Worm (Caenorhabditis elegans): ENCODE data around the gene nhl-1.

DNA sequence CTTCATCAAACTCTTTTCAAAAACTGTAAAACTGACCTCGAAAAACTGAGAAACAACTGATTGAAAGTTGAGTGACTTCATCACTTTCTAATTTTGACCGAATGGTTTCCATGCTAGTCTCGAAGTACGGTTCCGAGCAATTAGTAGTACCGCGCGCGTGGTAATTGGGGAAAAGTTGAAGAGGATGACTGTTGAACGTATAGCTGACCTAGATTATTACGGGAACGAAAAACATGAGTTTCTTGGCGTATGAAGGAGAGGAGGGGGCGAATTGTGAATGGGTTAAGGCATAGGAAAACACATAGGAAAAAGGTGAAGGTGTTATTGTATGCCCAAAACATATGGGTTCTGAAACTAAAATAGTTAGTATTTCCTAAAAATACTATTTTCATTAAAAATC is 7.8 kb upstream of the nhl-1 start, which contains the start of gene ptr-9:
- TF ChIP-seq ama-1 (optimal IDR thresholded peaks at IDR 0.05) (no peak), sea-1 (GFP tag; conservative IDR thresholded peaks at IDR 0.05) (no peak), ceh-13 (GFP tag; optimal IDR thresholded peaks at IDR 0.05) (no peak), ceh-36 (tag; optimal IDR thresholded peaks at IDR 0.05) (no peak), scrt-1 (GFP tag; IDR thresholded peaks at IDR 0.05) (no peak), hnd-1 (tag; optimal IDR thresholded peaks at IDR 0.05) (no peak), tra-4 (tag; optimal IDR thresholded peaks at IDR 0.05) (no peak)

All from whole organism, early embryonic.